Worm (Caenorhabditis elegans) whole organism, L2 larva: Measurements from ENCODE around the gene ZK370.4.
A peak's percentile ranks its signal among the peaks of the same experiment; 100 is the strongest.

Experiments used
- C34F6.9 ChIP-seq: fragments of 150-350 bp; optimal IDR thresholded peaks from 2 replicates; lab custom pipeline; 2014; ENCODE audit warnings: missing biosample characterization, missing genetic modification characterization
- F13H6.1 ChIP-seq: sonication (generic microtip); optimal IDR thresholded peaks from 2 replicates; lab custom pipeline; 2016; ENCODE audit warnings: missing genetic modification characterization, missing compliant biosample characterization
- Y55F3AM.14 ChIP-seq: fragments of 200-800 bp; sonication (Bioruptor generic); optimal IDR thresholded peaks from 2 replicates; lab custom pipeline; 2018; ENCODE audit warnings: mild to moderate bottlenecking, missing genetic modification characterization, missing compliant biosample characterization
- ZK546.5 ChIP-seq: sonication (generic microtip); optimal IDR thresholded peaks from 2 replicates; lab custom pipeline; 2017; ENCODE audit warnings: missing biosample characterization, missing genetic modification characterization
- aly-2 ChIP-seq: fragments of 150-350 bp; optimal IDR thresholded peaks from 2 replicates; lab custom pipeline; 2014; ENCODE audit warnings: missing biosample characterization, missing genetic modification characterization
- ama-1 ChIP-seq: fragments of 150-350 bp; optimal IDR thresholded peaks from 2 replicates; lab custom pipeline; 2018; ENCODE audit warnings: inconsistent platforms
- blmp-1 ChIP-seq: sonication (generic microtip); optimal IDR thresholded peaks from 2 replicates; lab custom pipeline; 2017; ENCODE audit warnings: missing genetic modification characterization, mild to moderate bottlenecking, missing compliant biosample characterization, antibody characterized with exemption, moderate library complexity; ENCODE audit not compliant: insufficient read depth
- ceh-16 ChIP-seq: fragments of 150-350 bp; optimal IDR thresholded peaks from 2 replicates; lab custom pipeline; 2014; ENCODE audit warnings: missing biosample characterization, missing genetic modification characterization
- crh-2 ChIP-seq: sonication (generic microtip); optimal IDR thresholded peaks from 2 replicates; lab custom pipeline; 2017; ENCODE audit warnings: missing biosample characterization, missing genetic modification characterization
- dmd-4 ChIP-seq: sonication (generic microtip); optimal IDR thresholded peaks from 2 replicates; lab custom pipeline; 2017; ENCODE audit warnings: missing biosample characterization, missing genetic modification characterization
- elt-1 ChIP-seq: fragments of 150-350 bp; optimal IDR thresholded peaks from 2 replicates; lab custom pipeline; 2014; ENCODE audit warnings: missing biosample characterization, missing genetic modification characterization
- elt-3 ChIP-seq: sonication (generic microtip); optimal IDR thresholded peaks from 2 replicates; lab custom pipeline; 2017; ENCODE audit warnings: missing biosample characterization, missing genetic modification characterization
- fos-1 ChIP-seq: fragments of 150-350 bp; optimal IDR thresholded peaks from 2 replicates; lab custom pipeline; 2014; ENCODE audit warnings: missing biosample characterization, missing genetic modification characterization
- gmeb-1 ChIP-seq: fragments of 150-350 bp; optimal IDR thresholded peaks from 2 replicates; lab custom pipeline; 2014; ENCODE audit warnings: missing biosample characterization, missing genetic modification characterization
- lin-13 ChIP-seq: fragments of 150-350 bp; optimal IDR thresholded peaks from 2 replicates; lab custom pipeline; 2014; ENCODE audit warnings: missing biosample characterization, missing genetic modification reagents, missing genetic modification characterization
- lin-39 ChIP-seq: fragments of 150-350 bp; optimal IDR thresholded peaks from 2 replicates; lab custom pipeline; 2014; ENCODE audit warnings: missing biosample characterization, missing genetic modification reagents, missing genetic modification characterization
- lsy-2 ChIP-seq, 2 experiments: fragments of 150-350 bp in 1 of 2; sonication (generic microtip) in 1 of 2; optimal IDR thresholded peaks; 2 replicates each; lab custom pipeline; 2014 to 2017; ENCODE audit warnings: missing biosample characterization in 2 of 2, missing genetic modification characterization in 2 of 2
- mab-5 ChIP-seq: fragments of 150-350 bp; optimal IDR thresholded peaks from 2 replicates; lab custom pipeline; 2014; ENCODE audit warnings: missing biosample characterization, missing genetic modification characterization
- mdl-1 ChIP-seq, 2 experiments: fragments of 150-350 bp in 1 of 2; sonication (generic microtip) in 1 of 2; optimal IDR thresholded peaks; 2 replicates each; lab custom pipeline; 2017; ENCODE audit warnings: missing biosample characterization in 2 of 2, missing genetic modification characterization in 2 of 2
- nhr-10 ChIP-seq: sonication (generic microtip); optimal IDR thresholded peaks from 2 replicates; lab custom pipeline; 2017; ENCODE audit warnings: missing biosample characterization, missing genetic modification characterization
- nhr-12 ChIP-seq: fragments of 150-350 bp; optimal IDR thresholded peaks from 2 replicates; lab custom pipeline; 2014; ENCODE audit warnings: missing biosample characterization, missing genetic modification characterization
- nhr-129 ChIP-seq: fragments of 150-350 bp; optimal IDR thresholded peaks from 2 replicates; lab custom pipeline; 2014; ENCODE audit warnings: missing biosample characterization, missing genetic modification characterization
- nhr-21 ChIP-seq: fragments of 150-350 bp; optimal IDR thresholded peaks from 2 replicates; lab custom pipeline; 2014; ENCODE audit warnings: missing biosample characterization, missing genetic modification characterization
- nhr-23 ChIP-seq: fragments of 150-350 bp; optimal IDR thresholded peaks from 2 replicates; lab custom pipeline; 2014; ENCODE audit warnings: missing biosample characterization, missing genetic modification reagents, missing genetic modification characterization
- nhr-237 ChIP-seq: fragments of 150-350 bp; optimal IDR thresholded peaks from 2 replicates; lab custom pipeline; 2014; ENCODE audit warnings: missing biosample characterization, missing genetic modification characterization
- nhr-6 ChIP-seq: fragments of 150-350 bp; optimal IDR thresholded peaks from 2 replicates; lab custom pipeline; 2014; ENCODE audit warnings: missing biosample characterization, missing genetic modification characterization
- sem-4 ChIP-seq: fragments of 150-350 bp; optimal IDR thresholded peaks from 2 replicates; lab custom pipeline; 2014; ENCODE audit warnings: missing biosample characterization, missing genetic modification reagents, missing genetic modification characterization
- snpc-4 ChIP-seq: fragments of 150-350 bp; optimal IDR thresholded peaks from 2 replicates; lab custom pipeline; 2014; ENCODE audit warnings: missing biosample characterization, missing genetic modification characterization
- unc-39 ChIP-seq: fragments of 150-350 bp; optimal IDR thresholded peaks from 2 replicates; lab custom pipeline; 2014; ENCODE audit warnings: missing biosample characterization, missing genetic modification characterization
- unc-55 ChIP-seq: fragments of 150-350 bp; sonication (generic microtip); optimal IDR thresholded peaks from 3 replicates; lab custom pipeline; 2014; ENCODE audit warnings: missing biosample characterization, missing genetic modification reagents, missing genetic modification characterization
- unc-62 ChIP-seq: fragments of 150-350 bp; optimal IDR thresholded peaks from 2 replicates; lab custom pipeline; 2014; ENCODE audit warnings: missing biosample characterization, missing genetic modification reagents, missing genetic modification characterization
- ztf-1 ChIP-seq: fragments of 200-800 bp; sonication (Bioruptor generic); conservative IDR thresholded peaks from 2 replicates; pipeline ENCODE4 v1.3.6; 2022; ENCODE audit warnings: missing genetic modification characterization, missing compliant biosample characterization
- ztf-4 ChIP-seq: fragments of 150-350 bp; optimal IDR thresholded peaks from 2 replicates; lab custom pipeline; 2014; ENCODE audit warnings: missing biosample characterization, missing genetic modification characterization

ZK370.4 gene

DNA sequence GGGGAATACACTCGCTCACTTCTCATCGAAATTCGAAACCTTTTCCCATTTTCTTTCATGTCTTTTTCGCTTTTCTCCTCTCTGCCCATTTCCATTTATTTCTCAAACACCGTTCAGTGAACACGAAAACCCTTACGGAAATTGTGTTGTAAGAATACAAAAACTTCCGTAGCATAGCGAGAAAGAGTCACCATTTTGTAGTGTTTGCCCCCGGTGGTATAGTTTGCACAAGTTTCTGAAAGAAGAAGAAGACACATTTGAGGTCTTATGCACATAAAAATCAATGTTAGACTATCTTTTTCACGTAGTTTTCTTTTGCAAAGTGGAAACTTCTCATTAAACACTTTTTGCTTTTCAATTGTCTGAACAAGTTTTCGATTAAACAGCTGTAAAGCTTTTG lies 12.1 kb downstream of the ZK370.4 start:
- no peak for TF ChIP-seq nhr-10 (tag; lab: Kevin White, UChicago)

DNA sequence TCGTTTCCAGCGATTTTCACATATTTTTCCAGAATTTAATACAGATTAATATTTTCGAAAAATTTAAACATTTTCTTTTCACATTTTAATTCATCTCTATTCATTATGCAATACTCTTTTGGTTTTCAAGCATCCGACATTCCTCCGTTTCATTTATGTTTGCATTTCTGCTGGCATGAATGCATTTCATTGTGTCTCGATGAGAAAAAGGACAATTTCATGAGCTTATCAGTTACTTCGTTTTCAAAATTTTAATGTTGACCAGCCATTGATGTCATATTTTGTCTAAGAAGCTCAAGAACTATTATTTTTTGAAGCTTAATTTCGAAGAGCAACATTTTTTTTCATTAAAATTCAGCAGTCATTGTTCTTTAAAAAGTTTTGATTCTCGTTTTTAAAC lies 12.6 kb downstream of the ZK370.4 start:
- no peak for TF ChIP-seq lin-13 (GFP tag; lab: Kevin White, UChicago)
- TF ChIP-seq fos-1 (tag; lab: Kevin White, UChicago) = peak; percentile 47

- TF ChIP-seq lsy-2 (tag; optimal IDR thresholded peaks at IDR 0.05; lab: Kevin White, UChicago) (peak in 1 of 2 experiments; percentile 9), sem-4 (tag; lab: Kevin White, UChicago) (no peak), nhr-21 (no peak), nhr-6 (tag; lab: Kevin White, UChicago) (no peak), F13H6.1 (no peak), mdl-1 (tag; optimal IDR thresholded peaks at IDR 0.05; lab: Kevin White, UChicago) (no peak), ama-1 (lab: Kevin White, UChicago) (no peak), Y55F3AM.14 (GFP tag; lab: Kevin White, UChicago) (no peak), unc-55 (GFP tag; lab: Kevin White, UChicago) (peak; percentile 30), C34F6.9 (tag; lab: Kevin White, UChicago) (no peak), gmeb-1 (tag; lab: Kevin White, UChicago) (no peak)
These were observed 13.9 kb downstream of the ZK370.4 start, which contains the start of gene mrpl-11 for ce11 chrIII:8717231-8717694. TSS of gene mrpl-11 (plus strand) at chrIII:8717644.

- no peak for TF ChIP-seq mab-5
- TF ChIP-seq blmp-1 (tag; lab: Kevin White, UChicago) = no peak
- TF ChIP-seq dmd-4 = no peak
- no peak for TF ChIP-seq unc-39 (tag; lab: Kevin White, UChicago)
- TF ChIP-seq nhr-129 = no peak
- no peak for TF ChIP-seq C34F6.9 (tag; lab: Kevin White, UChicago)
- no peak for TF ChIP-seq unc-62
- no peak for TF ChIP-seq elt-3 (tag; lab: Kevin White, UChicago)
- no peak for TF ChIP-seq ztf-1 (GFP tag; lab: Robert Waterston, UW)
- no peak for TF ChIP-seq elt-1 (tag; lab: Kevin White, UChicago)
- no peak for TF ChIP-seq ceh-16 (tag; lab: Kevin White, UChicago)
- no peak for TF ChIP-seq fos-1 (tag; lab: Kevin White, UChicago)
- no peak for TF ChIP-seq lin-39 (tag; lab: Kevin White, UChicago)
- TF ChIP-seq snpc-4 (tag; lab: Kevin White, UChicago) = no peak
- TF ChIP-seq aly-2 (tag; lab: Kevin White, UChicago) = no peak
- TF ChIP-seq sem-4 (tag; lab: Kevin White, UChicago) = no peak
These were observed 15.1 kb downstream of the ZK370.4 start, which contains the start of gene B0303.14 for ce11 chrIII:8716084-8716483. TSS of gene B0303.14 (minus strand) at chrIII:8716184.

- no peak for TF ChIP-seq nhr-237 (tag; lab: Kevin White, UChicago)
- no peak for TF ChIP-seq nhr-12 (tag; lab: Kevin White, UChicago)
- TF ChIP-seq crh-2 (tag; lab: Kevin White, UChicago) = no peak
- no peak for TF ChIP-seq unc-39 (tag; lab: Kevin White, UChicago)
- no peak for TF ChIP-seq fos-1 (tag; lab: Kevin White, UChicago)
- TF ChIP-seq elt-1 (tag; lab: Kevin White, UChicago) = no peak
These were observed 18.2 kb downstream of the ZK370.4 start for ce11 chrIII:8712968-8713367.

ce11 chrIII:8710310-8710709 lies 20.9 kb downstream of the ZK370.4 start, which contains the start of gene B0303.11:
TSS of gene B0303.11 (minus strand) at chrIII:8710410.
- no peak for TF ChIP-seq ama-1 (lab: Kevin White, UChicago)
- no peak for TF ChIP-seq snpc-4 (tag; lab: Kevin White, UChicago)
- no peak for TF ChIP-seq nhr-129
- no peak for TF ChIP-seq ztf-4
- no peak for TF ChIP-seq C34F6.9 (tag; lab: Kevin White, UChicago)
- no peak for TF ChIP-seq fos-1 (tag; lab: Kevin White, UChicago)
- TF ChIP-seq blmp-1 (tag; lab: Kevin White, UChicago) = no peak
- TF ChIP-seq ZK546.5 = no peak
- no peak for TF ChIP-seq nhr-23
- no peak for TF ChIP-seq nhr-237 (tag; lab: Kevin White, UChicago)
- TF ChIP-seq Y55F3AM.14 (GFP tag; lab: Kevin White, UChicago) = no peak
